Fruit fly (Drosophila melanogaster) whole organism, embryonic: ENCODE results near the gene CG1640.

Experiments used
- Atf3 ChIP-seq: fragments of 200-800 bp; sonication (Bioruptor generic); optimal IDR thresholded peaks from 3 replicates; lab custom pipeline; 2016; ENCODE audit warnings: missing biosample characterization, missing genetic modification characterization
- CG10979 ChIP-seq: fragments of 200-800 bp; sonication (Bioruptor generic); optimal IDR thresholded peaks from 2 replicates; lab custom pipeline; 2018; ENCODE audit warnings: missing biosample characterization, mild to moderate bottlenecking, missing genetic modification characterization, moderate library complexity
- CG12219 ChIP-seq: fragments of 200-800 bp; sonication (Bioruptor generic); optimal IDR thresholded peaks from 3 replicates; lab custom pipeline; 2018; ENCODE audit warnings: missing biosample characterization, mild to moderate bottlenecking, missing genetic modification characterization
- CG1233 ChIP-seq: fragments of 200-800 bp; sonication (Bioruptor generic); optimal IDR thresholded peaks from 4 replicates; lab custom pipeline; 2018; ENCODE audit warnings: missing biosample characterization, mild to moderate bottlenecking, missing genetic modification characterization
- CG12659 ChIP-seq: fragments of 200-800 bp; sonication (Bioruptor generic); optimal IDR thresholded peaks from 3 replicates; lab custom pipeline; 2017; ENCODE audit warnings: mild to moderate bottlenecking, missing biosample characterization, missing genetic modification reagents, missing genetic modification characterization
- CG14710 ChIP-seq: fragments of 200-800 bp; sonication (Bioruptor generic); optimal IDR thresholded peaks from 3 replicates; lab custom pipeline; 2019; ENCODE audit warnings: missing biosample characterization, mild to moderate bottlenecking, missing genetic modification characterization, moderate library complexity
- CG14860 ChIP-seq: fragments of 200-800 bp; sonication (Bioruptor generic); IDR thresholded peaks from 3 replicates; pipeline ENCODE4 v1.3.6; 2022; ENCODE audit warnings: missing biosample characterization, missing genetic modification characterization; ENCODE audit not compliant: partially characterized antibody
- CG15601 ChIP-seq: fragments of 200-800 bp; sonication (Bioruptor generic); optimal IDR thresholded peaks from 3 replicates; lab custom pipeline; 2019; ENCODE audit warnings: missing biosample characterization, mild to moderate bottlenecking, missing genetic modification characterization, moderate library complexity
- CG1792 ChIP-seq: fragments of 200-800 bp; sonication (Bioruptor generic); optimal IDR thresholded peaks from 2 replicates; lab custom pipeline; 2016; ENCODE audit warnings: missing biosample characterization, missing genetic modification characterization
- CG1832 ChIP-seq: fragments of 200-800 bp; sonication (Bioruptor generic); optimal IDR thresholded peaks from 2 replicates; lab custom pipeline; 2017; ENCODE audit warnings: missing biosample characterization, mild to moderate bottlenecking, missing genetic modification characterization, inconsistent platforms
- CG18476 ChIP-seq: fragments of 200-800 bp; sonication (Bioruptor generic); optimal IDR thresholded peaks from 2 replicates; lab custom pipeline; 2016; ENCODE audit warnings: missing biosample characterization, mild to moderate bottlenecking, missing genetic modification characterization
- CG32767 ChIP-seq: fragments of 200-800 bp; sonication (Bioruptor generic); IDR thresholded peaks from 2 replicates; pipeline ENCODE4 v1.3.6; 2022; ENCODE audit warnings: missing biosample characterization, missing genetic modification characterization
- CG34224 ChIP-seq: fragments of 200-800 bp; sonication (Bioruptor generic); IDR thresholded peaks from 3 replicates; pipeline ENCODE4 v1.3.6; 2022; ENCODE audit warnings: missing biosample characterization, missing genetic modification characterization; ENCODE audit not compliant: partially characterized antibody
- CG8478 ChIP-seq: fragments of >200 bp; optimal IDR thresholded peaks from 2 replicates; lab custom pipeline; 2018
- Dbx ChIP-seq: fragments of 200-800 bp; sonication (Bioruptor generic); IDR thresholded peaks from 3 replicates; pipeline ENCODE4 v1.3.6; 2022; ENCODE audit warnings: missing biosample characterization, missing genetic modification characterization
- Deaf1 ChIP-seq: fragments of 200-800 bp; optimal IDR thresholded peaks from 3 replicates; lab custom pipeline; 2019; ENCODE audit warnings: missing biosample characterization, mild to moderate bottlenecking, missing genetic modification characterization, moderate library complexity
- Doc2 ChIP-seq: fragments of 200-800 bp; sonication (Bioruptor generic); IDR thresholded peaks from 2 replicates; pipeline ENCODE4 v1.3.6; 2022; ENCODE audit warnings: missing biosample characterization, missing genetic modification characterization
- Hr78 ChIP-seq, 2 experiments: fragments of 200-800 bp in 1 of 2; fragments of >200 bp in 1 of 2; sonication (Bioruptor generic) in 1 of 2; optimal IDR thresholded peaks; 2 replicates each; lab custom pipeline; 2017 to 2019; ENCODE audit warnings: missing biosample characterization in 2 of 2, missing genetic modification characterization in 2 of 2, mild to moderate bottlenecking in 1 of 2, moderate library complexity in 1 of 2
- Lim3 ChIP-seq: fragments of 200-800 bp; sonication (Bioruptor generic); IDR thresholded peaks from 2 replicates; pipeline ENCODE4 v1.3.6; 2022; ENCODE audit warnings: missing biosample characterization, missing genetic modification characterization
- Mad ChIP-seq: fragments of 200-800 bp; sonication (Bioruptor generic); optimal IDR thresholded peaks from 2 replicates; lab custom pipeline; 2016; ENCODE audit warnings: missing biosample characterization, missing genetic modification characterization
- Max ChIP-seq: fragments of 200-800 bp; sonication (Bioruptor generic); optimal IDR thresholded peaks from 2 replicates; lab custom pipeline; 2016; ENCODE audit warnings: missing biosample characterization, mild to moderate bottlenecking, missing genetic modification characterization
- NC2α ChIP-seq: fragments of 200-800 bp; sonication (Bioruptor generic); optimal IDR thresholded peaks from 2 replicates; lab custom pipeline; 2016; ENCODE audit warnings: missing biosample characterization, missing genetic modification characterization
- Nf-YB ChIP-seq: fragments of 200-800 bp; sonication (Bioruptor generic); optimal IDR thresholded peaks from 3 replicates; lab custom pipeline; 2019; ENCODE audit warnings: missing biosample characterization, mild to moderate bottlenecking, missing genetic modification characterization, moderate library complexity
- Six4 ChIP-seq: fragments of 200-800 bp; sonication (Bioruptor generic); optimal IDR thresholded peaks from 2 replicates; lab custom pipeline; 2016; ENCODE audit warnings: missing biosample characterization, missing genetic modification characterization
- Sry-β ChIP-seq: fragments of 200-800 bp; sonication (Bioruptor generic); optimal IDR thresholded peaks from 2 replicates; lab custom pipeline; 2018; ENCODE audit warnings: missing biosample characterization, mild to moderate bottlenecking, missing genetic modification characterization, moderate library complexity
- Ssrp ChIP-seq: fragments of 200-800 bp; sonication (Bioruptor generic); optimal IDR thresholded peaks from 2 replicates; lab custom pipeline; 2018; ENCODE audit warnings: missing biosample characterization, mild to moderate bottlenecking, missing genetic modification characterization, moderate library complexity
- Stat92E ChIP-seq, 3 experiments: fragments of >200 bp in 2 of 3; fragments of 200-800 bp in 1 of 3; sonication (Bioruptor generic) in 1 of 3; optimal IDR thresholded peaks; 2 replicates each; lab custom pipeline; 2017 to 2019; ENCODE audit warnings: missing biosample characterization in 3 of 3, missing genetic modification characterization in 3 of 3, mild to moderate bottlenecking in 1 of 3, moderate library complexity in 1 of 3
- Usf ChIP-seq: fragments of 200-800 bp; sonication (Bioruptor generic); optimal IDR thresholded peaks from 2 replicates; lab custom pipeline; 2017; ENCODE audit warnings: missing genotype, missing biosample characterization, missing genetic modification characterization
- YL-1 ChIP-seq: fragments of 200-800 bp; sonication (Bioruptor generic); optimal IDR thresholded peaks from 3 replicates; lab custom pipeline; 2017; ENCODE audit warnings: missing biosample characterization, mild to moderate bottlenecking, missing genetic modification characterization
- ase ChIP-seq: fragments of 200-800 bp; sonication (Bioruptor generic); IDR thresholded peaks from 3 replicates; pipeline ENCODE4 v1.3.6; 2022; ENCODE audit warnings: missing biosample characterization, missing genetic modification characterization
- da ChIP-seq: fragments of 200-800 bp; sonication (Bioruptor generic); optimal IDR thresholded peaks from 2 replicates; lab custom pipeline; 2016; ENCODE audit warnings: missing biosample characterization, missing genetic modification characterization
- disco-r ChIP-seq: fragments of 200-800 bp; sonication (Bioruptor generic); optimal IDR thresholded peaks from 2 replicates; lab custom pipeline; 2016; ENCODE audit warnings: missing biosample characterization, missing genetic modification characterization
- dm ChIP-seq: fragments of 200-800 bp; sonication (Bioruptor generic); optimal IDR thresholded peaks from 3 replicates; lab custom pipeline; 2016; ENCODE audit warnings: missing biosample characterization, missing genetic modification characterization
- fd3F ChIP-seq: fragments of 200-800 bp; sonication (Bioruptor generic); optimal IDR thresholded peaks from 2 replicates; lab custom pipeline; 2018; ENCODE audit warnings: missing biosample characterization, mild to moderate bottlenecking, missing genetic modification characterization, moderate library complexity
- ftz-f1 ChIP-seq: fragments of 200-800 bp; sonication (Bioruptor generic); optimal IDR thresholded peaks from 2 replicates; lab custom pipeline; 2016; ENCODE audit warnings: missing biosample characterization, missing genetic modification characterization
- grau ChIP-seq: fragments of 200-800 bp; optimal IDR thresholded peaks from 3 replicates; lab custom pipeline; 2019; ENCODE audit warnings: missing biosample characterization, mild to moderate bottlenecking, missing genetic modification characterization, moderate library complexity
- gt ChIP-seq: fragments of 200-800 bp; sonication (Bioruptor generic); IDR thresholded peaks from 2 replicates; pipeline ENCODE4 v1.3.6; 2022; ENCODE audit warnings: missing biosample characterization, missing genetic modification characterization
- ham ChIP-seq: fragments of 200-800 bp; sonication (Bioruptor generic); IDR thresholded peaks from 2 replicates; pipeline ENCODE4 v1.3.6; 2022; ENCODE audit warnings: missing biosample characterization, missing genetic modification characterization
- insv ChIP-seq, 2 experiments: fragments of 200-800 bp; sonication (Bioruptor generic); optimal IDR thresholded peaks; 3 replicates each; lab custom pipeline; 2016 to 2018; ENCODE audit warnings: missing biosample characterization in 2 of 2, missing genetic modification characterization in 2 of 2
- nerfin-2 ChIP-seq: fragments of 200-800 bp; sonication (Bioruptor generic); IDR thresholded peaks from 2 replicates; pipeline ENCODE4 v1.3.6; 2022; ENCODE audit warnings: missing biosample characterization, missing genetic modification characterization; ENCODE audit not compliant: partially characterized antibody
- pb ChIP-seq: fragments of 200-800 bp; sonication (Bioruptor generic); optimal IDR thresholded peaks from 3 replicates; lab custom pipeline; 2016; ENCODE audit warnings: missing biosample characterization, missing genetic modification characterization
- phol ChIP-seq: fragments of 200-800 bp; sonication (Bioruptor generic); optimal IDR thresholded peaks from 3 replicates; lab custom pipeline; 2018; ENCODE audit warnings: missing biosample characterization, mild to moderate bottlenecking, missing genetic modification characterization, moderate library complexity
- prd ChIP-seq, 3 experiments: fragments of >200 bp in 2 of 3; fragments of 200-800 bp in 1 of 3; sonication (Bioruptor generic) in 1 of 3; optimal IDR thresholded peaks in 2 of 3; IDR thresholded peaks in 1 of 3; 2 replicates in 2 of 3; 3 replicates in 1 of 3; pipeline versions ENCODE4 v1.3.6 to Lab custom; 2017 to 2022; ENCODE audit warnings: missing biosample characterization in 1 of 3, missing genetic modification characterization in 1 of 3
- slou ChIP-seq: fragments of 200-800 bp; sonication (Bioruptor generic); optimal IDR thresholded peaks from 3 replicates; lab custom pipeline; 2016; ENCODE audit warnings: missing biosample characterization, missing genetic modification characterization
- so ChIP-seq: fragments of 200-800 bp; sonication (Bioruptor generic); IDR thresholded peaks from 3 replicates; pipeline ENCODE4 v1.3.6; 2022; ENCODE audit warnings: missing biosample characterization, missing genetic modification characterization
- sqz ChIP-seq: fragments of 200-800 bp; sonication (Bioruptor generic); optimal IDR thresholded peaks from 3 replicates; lab custom pipeline; 2018; ENCODE audit warnings: missing biosample characterization, mild to moderate bottlenecking, missing genetic modification characterization
- sug ChIP-seq: fragments of 200-800 bp; optimal IDR thresholded peaks from 2 replicates; lab custom pipeline; 2019; ENCODE audit warnings: missing biosample characterization, mild to moderate bottlenecking, missing genetic modification characterization, moderate library complexity
- unc-4 ChIP-seq: fragments of 200-800 bp; sonication (Bioruptor generic); IDR thresholded peaks from 2 replicates; pipeline ENCODE4 v1.3.6; 2022; ENCODE audit warnings: missing biosample characterization, missing genetic modification characterization; ENCODE audit not compliant: partially characterized antibody

The CG1640 gene

DNA sequence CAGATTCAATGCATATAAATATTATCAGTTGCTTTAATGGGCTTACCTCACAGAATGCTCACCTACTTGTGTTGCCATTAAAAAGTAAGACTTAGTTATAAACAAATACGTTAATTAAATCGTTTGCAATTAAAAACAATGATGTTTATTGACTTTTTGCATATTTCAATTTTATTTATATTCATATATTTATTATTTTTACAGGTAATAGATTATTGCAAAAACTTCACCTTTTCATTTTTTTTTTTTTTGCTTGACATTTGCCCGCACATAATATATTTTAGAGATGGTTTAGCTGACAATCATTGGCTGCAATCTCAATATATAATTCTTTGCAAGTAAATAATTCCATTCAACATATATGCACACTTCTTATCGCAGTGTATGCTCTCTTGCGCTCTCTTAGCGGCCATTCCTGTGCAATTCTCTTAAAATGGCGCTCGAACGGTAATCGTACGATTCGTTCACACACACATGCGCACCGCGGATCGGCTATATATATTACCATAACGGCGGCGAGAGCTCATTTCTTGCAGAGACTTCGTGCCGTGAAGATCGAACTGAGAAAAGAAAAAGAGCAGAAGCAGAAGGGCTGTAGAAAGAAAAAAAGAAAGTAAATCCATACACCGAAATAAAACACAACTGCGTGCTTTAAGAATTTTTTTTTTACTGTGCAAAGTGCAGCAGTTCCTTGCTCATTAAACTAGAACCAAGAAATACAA, 26.1 kb downstream of the CG1640 start, which contains the start of gene Bcat (continued):
- TF ChIP-seq CG12659, result peak; percentile 88
- no peak for TF ChIP-seq CG1792
- TF ChIP-seq fd3F, result peak; percentile 63
- TF ChIP-seq pb (GFP tag; lab: Kevin White, UChicago), result no peak
- TF ChIP-seq ftz-f1 (GFP tag; lab: Kevin White, UChicago), result no peak
- TF ChIP-seq Dbx, result peak; percentile 39; the same call in 1 of the 3 replicates
- no peak for TF ChIP-seq da (GFP tag; lab: Kevin White, UChicago)
- TF ChIP-seq CG10979 (tag; lab: Kevin White, UChicago), result peak; percentile 47
- peak; percentile 49 for TF ChIP-seq CG18476 (GFP tag; lab: Kevin White, UChicago)
- TF ChIP-seq Deaf1 (tag; lab: Kevin White, UChicago), result peak; percentile 83
- TF ChIP-seq ham (GFP tag; lab: Robert Waterston, UW), result no peak
- peak; percentile 17 for TF ChIP-seq Six4 (GFP tag; lab: Kevin White, UChicago)
- no peak for TF ChIP-seq CG1832 (GFP tag; lab: Kevin White, UChicago)
- no peak for TF ChIP-seq prd (optimal IDR thresholded peaks at IDR 0.05; lab: Kevin White, UChicago)
- TF ChIP-seq prd (GFP tag; IDR thresholded peaks at IDR 0.05; lab: Robert Waterston, UW), result peak; percentile 59; the same call in 1 of the 3 replicates
- TF ChIP-seq dm, result no peak
- no peak for TF ChIP-seq Lim3 (GFP tag; lab: Robert Waterston, UW)
- peak; percentile 20 for TF ChIP-seq CG14710 (tag; lab: Kevin White, UChicago)
- TF ChIP-seq slou (GFP tag; lab: Kevin White, UChicago), result peak; percentile 43
- TF ChIP-seq disco-r (GFP tag; lab: Kevin White, UChicago), result no peak
- TF ChIP-seq sqz (GFP tag; lab: Kevin White, UChicago), result peak; percentile 12
- peak; percentile 48 for TF ChIP-seq Nf-YB (GFP tag; lab: Kevin White, UChicago)
- 0 out of 2 replicates have a peak, but pooled peaks have one; percentile 39 for TF ChIP-seq CG32767 (GFP tag; lab: Robert Waterston, UW)
- no peak for TF ChIP-seq gt (GFP tag; lab: Robert Waterston, UW)
- TF ChIP-seq phol, result peak; percentile 71
- TF ChIP-seq YL-1 (GFP tag; lab: Kevin White, UChicago), result no peak
- peak; percentile 65 for TF ChIP-seq CG1233 (GFP tag; lab: Kevin White, UChicago)
- TF ChIP-seq Hr78 (GFP tag; optimal IDR thresholded peaks at IDR 0.05; lab: Kevin White, UChicago), result peak in 1 of 2 experiments; percentile 20
- no peak for TF ChIP-seq Stat92E (GFP tag; optimal IDR thresholded peaks at IDR 0.05; lab: Kevin White, UChicago)
- no peak for TF ChIP-seq CG14860 (GFP tag; lab: Robert Waterston, UW)
- no peak for TF ChIP-seq so (GFP tag; lab: Robert Waterston, UW)
- TF ChIP-seq unc-4 (GFP tag; lab: Robert Waterston, UW), result no peak
- TF ChIP-seq grau (tag; lab: Kevin White, UChicago), result peak; percentile 78
- TF ChIP-seq ase (GFP tag; lab: Robert Waterston, UW), result no peak; the same call in 2 of the 3 replicates
- no peak for TF ChIP-seq nerfin-2 (GFP tag; lab: Robert Waterston, UW)
- TF ChIP-seq Mad (GFP tag; lab: Kevin White, UChicago), result no peak
- no peak for TF ChIP-seq CG15601 (tag; lab: Kevin White, UChicago)
- no peak for TF ChIP-seq CG12219 (GFP tag; lab: Kevin White, UChicago)
- peak; percentile 67 for TF ChIP-seq Ssrp (tag; lab: Kevin White, UChicago)
- peak; percentile 4 for TF ChIP-seq NC2α (GFP tag; lab: Kevin White, UChicago)
- peak; percentile 65 for TF ChIP-seq Usf (GFP tag; lab: Kevin White, UChicago)
- peak; percentile 18 for TF ChIP-seq sug (tag; lab: Kevin White, UChicago)
- TF ChIP-seq Atf3, result no peak
- 0 out of 3 replicates have a peak, but pooled peaks have one; percentile 13 for TF ChIP-seq CG34224 (GFP tag; lab: Robert Waterston, UW)
- TF ChIP-seq insv (GFP tag; optimal IDR thresholded peaks at IDR 0.05; lab: Kevin White, UChicago), result peak in 1 of 2 experiments; percentile 29
- TF ChIP-seq Sry-β (GFP tag; lab: Kevin White, UChicago), result no peak
- TF ChIP-seq Max, result peak; percentile 42
- no peak for TF ChIP-seq Doc2 (GFP tag; lab: Robert Waterston, UW)
- no peak for TF ChIP-seq CG8478
